Fruit fly (Drosophila melanogaster) whole organism, embryonic: ENCODE results near the gene Sry-alpha.
A peak's percentile ranks its signal among the peaks of the same experiment; 100 is the strongest.

Source experiments
- B-H1 ChIP-seq: fragments of 200-800 bp; sonication (Bioruptor generic); IDR thresholded peaks from 3 replicates; pipeline ENCODE4 v1.3.6; 2022; ENCODE audit warnings: missing biosample characterization, missing genetic modification characterization
- CG10147 ChIP-seq: fragments of 200-800 bp; sonication (Bioruptor generic); optimal IDR thresholded peaks from 2 replicates; lab custom pipeline; 2019; ENCODE audit warnings: missing biosample characterization, mild to moderate bottlenecking, missing genetic modification characterization, moderate library complexity
- CG10366 ChIP-seq: fragments of 200-800 bp; sonication (Bioruptor generic); IDR thresholded peaks from 2 replicates; pipeline ENCODE4 v1.3.6; 2022; ENCODE audit warnings: missing biosample characterization, missing genetic modification characterization
- CG11504 ChIP-seq: fragments of 200-800 bp; sonication (Bioruptor generic); optimal IDR thresholded peaks from 3 replicates; lab custom pipeline; 2019; ENCODE audit warnings: missing biosample characterization, mild to moderate bottlenecking, missing genetic modification characterization, moderate library complexity
- CG14441 ChIP-seq: fragments of 200-800 bp; sonication (Bioruptor generic); IDR thresholded peaks from 2 replicates; pipeline ENCODE4 v1.3.6; 2022; ENCODE audit warnings: missing biosample characterization, missing genetic modification characterization
- CG15073 ChIP-seq: fragments of 200-800 bp; sonication (Bioruptor generic); optimal IDR thresholded peaks from 2 replicates; lab custom pipeline; 2016; ENCODE audit warnings: missing biosample characterization, missing genetic modification characterization
- CG1603 ChIP-seq: fragments of 200-800 bp; sonication (Bioruptor generic); optimal IDR thresholded peaks from 2 replicates; lab custom pipeline; 2019; ENCODE audit warnings: missing biosample characterization, mild to moderate bottlenecking, missing genetic modification characterization, moderate library complexity
- CG17361 ChIP-seq: fragments of 200-800 bp; sonication (Bioruptor generic); IDR thresholded peaks from 3 replicates; pipeline ENCODE4 v1.3.6; 2022; ENCODE audit warnings: missing biosample characterization, missing genetic modification characterization
- CG17568 ChIP-seq: fragments of 200-800 bp; sonication (Bioruptor generic); optimal IDR thresholded peaks from 2 replicates; lab custom pipeline; 2018; ENCODE audit warnings: missing biosample characterization, mild to moderate bottlenecking, missing genetic modification characterization, moderate library complexity
- CG17802 ChIP-seq: fragments of 200-800 bp; sonication (Bioruptor generic); optimal IDR thresholded peaks from 2 replicates; lab custom pipeline; 2018; ENCODE audit warnings: missing biosample characterization, mild to moderate bottlenecking, missing genetic modification characterization, moderate library complexity
- CG43689 ChIP-seq: fragments of 200-800 bp; sonication (Bioruptor generic); IDR thresholded peaks from 2 replicates; pipeline ENCODE4 v1.3.6; 2022; ENCODE audit warnings: missing biosample characterization, missing genetic modification characterization
- CG5180 ChIP-seq: fragments of 200-800 bp; sonication (Bioruptor generic); optimal IDR thresholded peaks from 3 replicates; lab custom pipeline; 2017; ENCODE audit warnings: missing biosample characterization, missing genetic modification characterization, mild to moderate bottlenecking, moderate library complexity, missing genetic modification reagents
- CG6683 ChIP-seq: fragments of 200-800 bp; sonication (Bioruptor generic); optimal IDR thresholded peaks from 2 replicates; lab custom pipeline; 2017; ENCODE audit warnings: missing biosample characterization, mild to moderate bottlenecking, missing genetic modification characterization, missing genetic modification reagents
- CG6765 ChIP-seq: fragments of 200-800 bp; sonication (Bioruptor generic); optimal IDR thresholded peaks from 3 replicates; lab custom pipeline; 2017; ENCODE audit warnings: missing biosample characterization, mild to moderate bottlenecking, missing genetic modification characterization
- Camta ChIP-seq: fragments of 200-800 bp; sonication (Bioruptor generic); optimal IDR thresholded peaks from 2 replicates; lab custom pipeline; 2016; ENCODE audit warnings: missing biosample characterization, missing genetic modification characterization
- Deaf1 ChIP-seq: fragments of 200-800 bp; optimal IDR thresholded peaks from 3 replicates; lab custom pipeline; 2019; ENCODE audit warnings: missing biosample characterization, mild to moderate bottlenecking, missing genetic modification characterization, moderate library complexity
- Dip2 ChIP-seq: fragments of 200-800 bp; sonication (Bioruptor generic); IDR thresholded peaks from 2 replicates; pipeline ENCODE4 v1.3.6; 2022; ENCODE audit warnings: missing biosample characterization, missing genetic modification characterization
- ERR ChIP-seq: fragments of 200-800 bp; sonication (Bioruptor generic); optimal IDR thresholded peaks from 2 replicates; lab custom pipeline; 2016; ENCODE audit warnings: missing biosample characterization, missing genetic modification characterization
- Ets65A ChIP-seq: fragments of 200-800 bp; sonication (Bioruptor generic); peaks from one replicate; lab custom pipeline; 2016; ENCODE audit warnings: missing biosample characterization, missing genetic modification characterization
- GATAe ChIP-seq: fragments of 200-800 bp; sonication (Bioruptor generic); conservative IDR thresholded peaks from 2 replicates; pipeline ENCODE4 v1.3.6; 2022; ENCODE audit warnings: missing biosample characterization, missing genetic modification characterization
- HLH54F ChIP-seq: fragments of 200-800 bp; sonication (Bioruptor generic); optimal IDR thresholded peaks from 3 replicates; lab custom pipeline; 2016; ENCODE audit warnings: missing biosample characterization, missing genetic modification characterization
- Hr39 ChIP-seq: fragments of >200 bp; optimal IDR thresholded peaks from 2 replicates; lab custom pipeline; 2017
- Max ChIP-seq: fragments of 200-800 bp; sonication (Bioruptor generic); optimal IDR thresholded peaks from 2 replicates; lab custom pipeline; 2016; ENCODE audit warnings: missing biosample characterization, mild to moderate bottlenecking, missing genetic modification characterization
- PHDP ChIP-seq: fragments of 200-800 bp; sonication (Bioruptor generic); optimal IDR thresholded peaks from 3 replicates; lab custom pipeline; 2018; ENCODE audit warnings: missing biosample characterization, mild to moderate bottlenecking, missing genetic modification characterization, moderate library complexity
- Ravus ChIP-seq: fragments of 200-800 bp; sonication (Bioruptor generic); IDR thresholded peaks from 2 replicates; pipeline ENCODE4 v1.3.6; 2022; ENCODE audit warnings: missing biosample characterization, missing genetic modification characterization
- Rfx ChIP-seq: fragments of 200-800 bp; sonication (Bioruptor generic); IDR thresholded peaks from 2 replicates; pipeline ENCODE4 v1.3.6; 2022; ENCODE audit warnings: missing biosample characterization, missing genetic modification characterization
- bcd ChIP-seq: fragments of 200-800 bp; sonication (Bioruptor generic); optimal IDR thresholded peaks from 2 replicates; lab custom pipeline; 2017; ENCODE audit warnings: missing biosample characterization, mild to moderate bottlenecking, missing genetic modification characterization
- chif ChIP-seq, 2 experiments: fragments of 200-800 bp; sonication (Bioruptor generic); optimal IDR thresholded peaks; 3 replicates each; lab custom pipeline; 2016; ENCODE audit warnings: missing biosample characterization in 2 of 2, missing genetic modification characterization in 2 of 2
- chinmo ChIP-seq: fragments of 200-800 bp; sonication (Bioruptor generic); IDR thresholded peaks from 4 replicates; pipeline ENCODE4 v1.3.6; 2022; ENCODE audit warnings: missing biosample characterization, missing genetic modification characterization; ENCODE audit not compliant: partially characterized antibody
- chn ChIP-seq: fragments of 200-800 bp; sonication (Bioruptor generic); optimal IDR thresholded peaks from 2 replicates; lab custom pipeline; 2016; ENCODE audit warnings: missing biosample characterization, missing genetic modification characterization
- crc ChIP-seq: fragments of 200-800 bp; sonication (Bioruptor generic); optimal IDR thresholded peaks from 2 replicates; lab custom pipeline; 2016; ENCODE audit warnings: missing biosample characterization, missing genetic modification characterization
- dati ChIP-seq: fragments of 200-800 bp; sonication (Bioruptor generic); IDR thresholded peaks from 2 replicates; pipeline ENCODE4 v1.3.6; 2022; ENCODE audit warnings: missing biosample characterization, missing genetic modification characterization
- dmrt99B ChIP-seq: fragments of 200-800 bp; sonication (Bioruptor generic); optimal IDR thresholded peaks from 2 replicates; lab custom pipeline; 2018; ENCODE audit warnings: missing biosample characterization, mild to moderate bottlenecking, missing genetic modification characterization, moderate library complexity
- gcm2 ChIP-seq: fragments of 200-800 bp; sonication (Bioruptor generic); optimal IDR thresholded peaks from 2 replicates; lab custom pipeline; 2016; ENCODE audit warnings: missing biosample characterization, missing genetic modification characterization
- her ChIP-seq: fragments of 200-800 bp; sonication (Bioruptor generic); optimal IDR thresholded peaks from 2 replicates; lab custom pipeline; 2016; ENCODE audit warnings: missing biosample characterization, missing genetic modification characterization
- hth ChIP-seq: fragments of >200 bp; optimal IDR thresholded peaks from 2 replicates; lab custom pipeline; 2017; ENCODE audit warnings: inconsistent platforms
- kni ChIP-seq: fragments of 200-800 bp; sonication (Bioruptor generic); optimal IDR thresholded peaks from 3 replicates; lab custom pipeline; 2017; ENCODE audit warnings: mild to moderate bottlenecking, missing biosample characterization, missing genetic modification reagents, missing genetic modification characterization
- lbe ChIP-seq: fragments of 200-800 bp; sonication (Bioruptor generic); optimal IDR thresholded peaks from 2 replicates; lab custom pipeline; 2016; ENCODE audit warnings: missing biosample characterization, mild to moderate bottlenecking, missing genetic modification characterization
- odd ChIP-seq: fragments of 200-800 bp; sonication (Bioruptor generic); optimal IDR thresholded peaks from 2 replicates; lab custom pipeline; 2017; ENCODE audit warnings: missing biosample characterization, mild to moderate bottlenecking, missing genetic modification characterization
- psq ChIP-seq: fragments of 200-800 bp; sonication (Bioruptor generic); optimal IDR thresholded peaks from 2 replicates; lab custom pipeline; 2017; ENCODE audit warnings: missing biosample characterization, missing genetic modification characterization
- pum ChIP-seq: fragments of 200-800 bp; sonication (Bioruptor generic); optimal IDR thresholded peaks from 2 replicates; lab custom pipeline; 2016; ENCODE audit warnings: missing biosample characterization, missing genetic modification characterization
- ranshi ChIP-seq: fragments of 200-800 bp; sonication (Bioruptor generic); IDR thresholded peaks from 2 replicates; pipeline ENCODE4 v1.3.6; 2022; ENCODE audit warnings: missing biosample characterization, missing genetic modification characterization
- ro ChIP-seq: fragments of 200-800 bp; sonication (Bioruptor generic); IDR thresholded peaks from 2 replicates; pipeline ENCODE4 v1.3.6; 2022; ENCODE audit warnings: missing biosample characterization, missing genetic modification characterization
- run ChIP-seq: fragments of 200-800 bp; sonication (Bioruptor generic); optimal IDR thresholded peaks from 3 replicates; lab custom pipeline; 2018; ENCODE audit warnings: missing biosample characterization, mild to moderate bottlenecking, missing genetic modification characterization
- seq ChIP-seq: fragments of 200-800 bp; sonication (Bioruptor generic); IDR thresholded peaks from 2 replicates; pipeline ENCODE4 v1.3.6; 2022; ENCODE audit warnings: missing biosample characterization, missing genetic modification characterization
- sim ChIP-seq: fragments of 200-800 bp; sonication (Bioruptor generic); IDR thresholded peaks from 2 replicates; pipeline ENCODE4 v1.3.6; 2022; ENCODE audit warnings: missing biosample characterization, missing genetic modification characterization
- sug ChIP-seq: fragments of 200-800 bp; optimal IDR thresholded peaks from 2 replicates; lab custom pipeline; 2019; ENCODE audit warnings: missing biosample characterization, mild to moderate bottlenecking, missing genetic modification characterization, moderate library complexity
- zen ChIP-seq: fragments of 200-800 bp; sonication (Bioruptor generic); optimal IDR thresholded peaks from 3 replicates; lab custom pipeline; 2018; ENCODE audit warnings: missing biosample characterization, mild to moderate bottlenecking, missing genetic modification characterization, moderate library complexity

Sry-alpha gene

DNA sequence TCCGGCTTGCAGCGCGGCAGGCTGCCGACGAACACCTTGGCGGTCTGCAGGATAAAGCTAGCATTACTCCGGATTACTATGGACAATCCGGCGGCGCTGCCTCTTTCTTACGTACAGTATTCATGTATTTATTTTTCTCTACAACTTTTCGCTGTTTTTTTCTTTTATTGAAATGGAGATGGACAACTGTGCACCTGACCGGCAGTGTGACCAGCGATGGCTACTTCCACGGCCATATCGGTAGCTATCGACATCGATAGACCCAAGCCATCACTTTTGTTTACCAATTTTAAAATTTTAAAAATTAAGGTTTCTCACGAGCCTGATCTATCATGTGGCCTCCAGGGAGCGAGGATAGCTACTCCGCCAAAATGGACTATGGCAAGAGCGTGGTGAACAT lies 44.5 kb upstream of the Sry-alpha start, which contains the start of the genes CG7903 and Sas-6 (continued):
- no peak for TF ChIP-seq Dip2 (GFP tag; lab: Robert Waterston, UW)
- no peak for TF ChIP-seq psq (GFP tag; lab: Kevin White, UChicago)
- TF ChIP-seq CG6765 (GFP tag; lab: Kevin White, UChicago), result no peak
- TF ChIP-seq Max, result no peak
- TF ChIP-seq crc (GFP tag; lab: Kevin White, UChicago), result no peak
- TF ChIP-seq Camta, result no peak
- no peak for TF ChIP-seq CG10366 (GFP tag; lab: Robert Waterston, UW)
- TF ChIP-seq CG15073 (GFP tag; lab: Kevin White, UChicago), result no peak
- no peak for TF ChIP-seq CG14441 (GFP tag; lab: Robert Waterston, UW)
- no peak for TF ChIP-seq GATAe (GFP tag; lab: Robert Waterston, UW)
- no peak for TF ChIP-seq chif (GFP tag; optimal IDR thresholded peaks at IDR 0.05; lab: Kevin White, UChicago)
- no peak for TF ChIP-seq kni (GFP tag; lab: Kevin White, UChicago)
- TF ChIP-seq chn (GFP tag; lab: Kevin White, UChicago), result no peak
- TF ChIP-seq CG17802, result no peak
- no peak for TF ChIP-seq CG5180 (GFP tag; lab: Kevin White, UChicago)
- TF ChIP-seq CG17361 (GFP tag; lab: Robert Waterston, UW), result no peak
- no peak for TF ChIP-seq PHDP (tag; lab: Kevin White, UChicago)
- no peak for TF ChIP-seq Ravus (GFP tag; lab: Robert Waterston, UW)
- no peak for TF ChIP-seq Hr39 (lab: Kevin White, UChicago)
- no peak for TF ChIP-seq dmrt99B (tag; lab: Kevin White, UChicago)
- no peak for TF ChIP-seq B-H1 (GFP tag; lab: Robert Waterston, UW)
- TF ChIP-seq ranshi (GFP tag; lab: Robert Waterston, UW), result no peak
- no peak for TF ChIP-seq Rfx (GFP tag; lab: Robert Waterston, UW)
- no peak for TF ChIP-seq Deaf1 (tag; lab: Kevin White, UChicago)
- TF ChIP-seq dati (GFP tag; lab: Robert Waterston, UW), result no peak
- TF ChIP-seq gcm2 (GFP tag; lab: Kevin White, UChicago), result no peak
- TF ChIP-seq hth (lab: Kevin White, UChicago), result no peak
- TF ChIP-seq ERR (GFP tag; lab: Kevin White, UChicago), result no peak
- TF ChIP-seq her (GFP tag; lab: Kevin White, UChicago), result no peak
- no peak for TF ChIP-seq pum
- no peak for TF ChIP-seq seq
- TF ChIP-seq Ets65A (GFP tag; lab: Kevin White, UChicago), result no peak
- TF ChIP-seq sim (GFP tag; lab: Robert Waterston, UW), result no peak
- no peak for TF ChIP-seq run (tag; lab: Kevin White, UChicago)
- no peak for TF ChIP-seq CG10147 (GFP tag; lab: Kevin White, UChicago)
- no peak for TF ChIP-seq sug
- no peak for TF ChIP-seq CG11504 (tag; lab: Kevin White, UChicago)
- TF ChIP-seq zen (tag; lab: Kevin White, UChicago), result no peak
- no peak for TF ChIP-seq ro (GFP tag; lab: Robert Waterston, UW)
- TF ChIP-seq bcd, result no peak
- no peak for TF ChIP-seq lbe (GFP tag; lab: Kevin White, UChicago)
- TF ChIP-seq chinmo (GFP tag; lab: Robert Waterston, UW), result peak; percentile 65; the same call in 1 of the 4 replicates
- no peak for TF ChIP-seq CG17568
- TF ChIP-seq CG6683 (GFP tag; lab: Kevin White, UChicago), result no peak
- no peak for TF ChIP-seq CG43689 (GFP tag; lab: Robert Waterston, UW)
- TF ChIP-seq CG1603 (tag; lab: Kevin White, UChicago), result peak; percentile 31
- no peak for TF ChIP-seq odd (GFP tag; lab: Kevin White, UChicago)
- TF ChIP-seq HLH54F (GFP tag; lab: Kevin White, UChicago), result no peak
